Worm (Caenorhabditis elegans) whole organism, L2 larva: ENCODE results near the gene F28H7.7.

ENCODE experiments used
- C34F6.9 ChIP-seq: fragments of 150-350 bp; optimal IDR thresholded peaks from 2 replicates; lab custom pipeline; 2014; ENCODE audit warnings: missing biosample characterization, missing genetic modification characterization
- R02D3.7 ChIP-seq: fragments of 150-350 bp; optimal IDR thresholded peaks from 2 replicates; lab custom pipeline; 2014; ENCODE audit warnings: missing biosample characterization, missing genetic modification characterization
- Y55F3AM.14 ChIP-seq: fragments of 200-800 bp; sonication (Bioruptor generic); optimal IDR thresholded peaks from 2 replicates; lab custom pipeline; 2018; ENCODE audit warnings: mild to moderate bottlenecking, missing genetic modification characterization, missing compliant biosample characterization
- ZK546.5 ChIP-seq: sonication (generic microtip); optimal IDR thresholded peaks from 2 replicates; lab custom pipeline; 2017; ENCODE audit warnings: missing biosample characterization, missing genetic modification characterization
- alr-1 ChIP-seq: fragments of 150-350 bp; optimal IDR thresholded peaks from 2 replicates; lab custom pipeline; 2014; ENCODE audit warnings: missing biosample characterization, missing genetic modification characterization
- aly-2 ChIP-seq: fragments of 150-350 bp; optimal IDR thresholded peaks from 2 replicates; lab custom pipeline; 2014; ENCODE audit warnings: missing biosample characterization, missing genetic modification characterization
- ama-1 ChIP-seq: fragments of 150-350 bp; optimal IDR thresholded peaks from 2 replicates; lab custom pipeline; 2018; ENCODE audit warnings: inconsistent platforms
- blmp-1 ChIP-seq: sonication (generic microtip); optimal IDR thresholded peaks from 2 replicates; lab custom pipeline; 2017; ENCODE audit warnings: missing genetic modification characterization, mild to moderate bottlenecking, missing compliant biosample characterization, antibody characterized with exemption, moderate library complexity; ENCODE audit not compliant: insufficient read depth
- ceh-16 ChIP-seq: fragments of 150-350 bp; optimal IDR thresholded peaks from 2 replicates; lab custom pipeline; 2014; ENCODE audit warnings: missing biosample characterization, missing genetic modification characterization
- crh-2 ChIP-seq: sonication (generic microtip); optimal IDR thresholded peaks from 2 replicates; lab custom pipeline; 2017; ENCODE audit warnings: missing biosample characterization, missing genetic modification characterization
- dmd-4 ChIP-seq: sonication (generic microtip); optimal IDR thresholded peaks from 2 replicates; lab custom pipeline; 2017; ENCODE audit warnings: missing biosample characterization, missing genetic modification characterization
- egl-27 ChIP-seq: sonication (generic microtip); optimal IDR thresholded peaks from 3 replicates; lab custom pipeline; 2017; ENCODE audit warnings: missing biosample characterization, missing genetic modification reagents, missing genetic modification characterization
- elt-1 ChIP-seq: fragments of 150-350 bp; optimal IDR thresholded peaks from 2 replicates; lab custom pipeline; 2014; ENCODE audit warnings: missing biosample characterization, missing genetic modification characterization
- elt-3 ChIP-seq: sonication (generic microtip); optimal IDR thresholded peaks from 2 replicates; lab custom pipeline; 2017; ENCODE audit warnings: missing biosample characterization, missing genetic modification characterization
- fos-1 ChIP-seq: fragments of 150-350 bp; optimal IDR thresholded peaks from 2 replicates; lab custom pipeline; 2014; ENCODE audit warnings: missing biosample characterization, missing genetic modification characterization
- gmeb-1 ChIP-seq: fragments of 150-350 bp; optimal IDR thresholded peaks from 2 replicates; lab custom pipeline; 2014; ENCODE audit warnings: missing biosample characterization, missing genetic modification characterization
- lin-13 ChIP-seq: fragments of 150-350 bp; optimal IDR thresholded peaks from 2 replicates; lab custom pipeline; 2014; ENCODE audit warnings: missing biosample characterization, missing genetic modification reagents, missing genetic modification characterization
- lsy-2 ChIP-seq, 2 experiments: fragments of 150-350 bp in 1 of 2; sonication (generic microtip) in 1 of 2; optimal IDR thresholded peaks; 2 replicates each; lab custom pipeline; 2014 to 2017; ENCODE audit warnings: missing biosample characterization in 2 of 2, missing genetic modification characterization in 2 of 2
- mdl-1 ChIP-seq, 2 experiments: fragments of 150-350 bp in 1 of 2; sonication (generic microtip) in 1 of 2; optimal IDR thresholded peaks; 2 replicates each; lab custom pipeline; 2017; ENCODE audit warnings: missing biosample characterization in 2 of 2, missing genetic modification characterization in 2 of 2
- nhr-10 ChIP-seq: sonication (generic microtip); optimal IDR thresholded peaks from 2 replicates; lab custom pipeline; 2017; ENCODE audit warnings: missing biosample characterization, missing genetic modification characterization
- nhr-11 ChIP-seq: fragments of 150-350 bp; optimal IDR thresholded peaks from 2 replicates; lab custom pipeline; 2014; ENCODE audit warnings: missing biosample characterization, missing genetic modification characterization
- nhr-12 ChIP-seq: fragments of 150-350 bp; optimal IDR thresholded peaks from 2 replicates; lab custom pipeline; 2014; ENCODE audit warnings: missing biosample characterization, missing genetic modification characterization
- nhr-23 ChIP-seq: fragments of 150-350 bp; optimal IDR thresholded peaks from 2 replicates; lab custom pipeline; 2014; ENCODE audit warnings: missing biosample characterization, missing genetic modification reagents, missing genetic modification characterization
- nhr-25 ChIP-seq: fragments of 150-350 bp; sonication (generic microtip); optimal IDR thresholded peaks from 3 replicates; lab custom pipeline; 2014; ENCODE audit warnings: missing biosample characterization, missing genetic modification characterization
- nhr-6 ChIP-seq: fragments of 150-350 bp; optimal IDR thresholded peaks from 2 replicates; lab custom pipeline; 2014; ENCODE audit warnings: missing biosample characterization, missing genetic modification characterization
- nhr-77 ChIP-seq: fragments of 150-350 bp; optimal IDR thresholded peaks from 2 replicates; lab custom pipeline; 2014; ENCODE audit warnings: missing biosample characterization, missing genetic modification characterization
- skn-1 ChIP-seq: sonication (generic microtip); optimal IDR thresholded peaks from 2 replicates; lab custom pipeline; 2017; ENCODE audit warnings: missing biosample characterization, missing genetic modification characterization
- sma-9 ChIP-seq, 2 experiments: fragments of 150-350 bp in 1 of 2; sonication (generic microtip) in 1 of 2; optimal IDR thresholded peaks; 2 replicates each; lab custom pipeline; 2014 to 2016; ENCODE audit warnings: missing genetic modification characterization in 2 of 2, mild to moderate bottlenecking in 1 of 2, missing biosample characterization in 1 of 2, missing compliant biosample characterization in 1 of 2, missing genetic modification reagents in 1 of 2, moderate library complexity in 1 of 2
- unc-39 ChIP-seq: fragments of 150-350 bp; optimal IDR thresholded peaks from 2 replicates; lab custom pipeline; 2014; ENCODE audit warnings: missing biosample characterization, missing genetic modification characterization
- unc-55 ChIP-seq: fragments of 150-350 bp; sonication (generic microtip); optimal IDR thresholded peaks from 3 replicates; lab custom pipeline; 2014; ENCODE audit warnings: missing biosample characterization, missing genetic modification reagents, missing genetic modification characterization
- unc-62 ChIP-seq: fragments of 150-350 bp; optimal IDR thresholded peaks from 2 replicates; lab custom pipeline; 2014; ENCODE audit warnings: missing biosample characterization, missing genetic modification reagents, missing genetic modification characterization
- zag-1 ChIP-seq: fragments of 150-350 bp; optimal IDR thresholded peaks from 2 replicates; lab custom pipeline; 2014; ENCODE audit warnings: missing biosample characterization, missing genetic modification characterization
- ztf-11 ChIP-seq: sonication (generic microtip); optimal IDR thresholded peaks from 2 replicates; lab custom pipeline; 2017; ENCODE audit warnings: missing biosample characterization, missing genetic modification characterization
- ztf-4 ChIP-seq: fragments of 150-350 bp; optimal IDR thresholded peaks from 2 replicates; lab custom pipeline; 2014; ENCODE audit warnings: missing biosample characterization, missing genetic modification characterization

F28H7.7 gene

DNA sequence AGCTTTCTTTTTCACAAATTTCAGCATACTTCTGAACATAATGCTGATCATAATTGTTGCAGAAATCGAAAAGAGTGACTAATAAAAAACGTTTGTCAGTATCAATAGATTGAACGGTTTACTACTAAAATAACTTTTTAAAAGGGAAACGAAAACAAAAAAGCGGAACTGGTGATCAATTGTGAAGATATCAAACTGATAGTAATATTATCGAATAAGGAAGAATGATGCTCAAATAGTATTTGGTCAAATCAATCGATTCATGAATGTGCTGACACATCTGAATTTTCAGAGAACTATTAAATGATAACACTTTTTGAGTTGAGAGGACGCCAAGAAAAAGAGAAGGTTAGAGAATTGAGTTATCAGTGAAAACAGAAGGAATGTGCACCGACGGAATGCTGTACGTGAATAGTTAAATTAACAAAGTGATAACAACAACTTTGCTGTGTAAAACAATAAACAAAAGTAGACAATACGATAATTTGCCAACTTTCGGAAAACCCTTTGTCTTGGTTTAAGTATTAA lies 22.6 kb upstream of the F28H7.7 start, which contains the start of gene D1054.5:
Gene D1054.5, minus strand, starts transcription at position 51 of the 528 bp plus-strand sequence.
- no peak for TF ChIP-seq lin-13 (GFP tag; lab: Kevin White, UChicago)
- no peak for TF ChIP-seq ztf-4 (tag; lab: Kevin White, UChicago)
- TF ChIP-seq sma-9 (GFP tag; optimal IDR thresholded peaks at IDR 0.05; lab: Kevin White, UChicago), result peak; percentile 83
- TF ChIP-seq sma-9 (tag; optimal IDR thresholded peaks at IDR 0.05; lab: Kevin White, UChicago), result no peak
- TF ChIP-seq crh-2 (tag; lab: Kevin White, UChicago), result peak; percentile 45
- TF ChIP-seq gmeb-1, result peak; percentile 1
- TF ChIP-seq fos-1 (tag; lab: Kevin White, UChicago), result peak; percentile 92
- TF ChIP-seq nhr-25, result no peak
- TF ChIP-seq, all 48 proteins: peak for 4

DNA sequence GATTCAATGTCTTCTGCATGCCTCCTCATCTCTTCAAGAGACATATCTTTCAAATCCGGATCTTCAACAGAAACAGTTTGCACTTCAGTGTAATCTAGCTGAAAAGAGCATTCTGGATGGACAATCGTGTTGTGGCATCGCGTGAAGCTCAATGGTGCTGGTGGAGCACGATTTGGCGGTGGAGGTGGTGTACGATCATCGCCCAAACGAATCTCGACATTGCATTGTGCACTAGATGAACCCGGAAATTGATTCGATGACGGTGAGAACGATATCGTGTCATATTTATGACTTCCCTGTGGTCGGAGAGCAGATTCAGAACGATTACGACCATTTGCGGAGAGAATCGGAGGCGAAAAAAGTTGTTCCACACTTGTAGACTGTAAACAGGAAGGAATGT lies 19.3 kb upstream of the F28H7.7 start:
- TF ChIP-seq aly-2 (tag; lab: Kevin White, UChicago) (no peak), zag-1 (tag; lab: Kevin White, UChicago) (no peak), gmeb-1 (no peak), mdl-1 (tag; optimal IDR thresholded peaks at IDR 0.05; lab: Kevin White, UChicago) (no peak), nhr-10 (tag; lab: Kevin White, UChicago) (no peak), sma-9 (GFP tag; optimal IDR thresholded peaks at IDR 0.05; lab: Kevin White, UChicago) (no peak), sma-9 (tag; optimal IDR thresholded peaks at IDR 0.05; lab: Kevin White, UChicago) (no peak), unc-55 (GFP tag; lab: Kevin White, UChicago) (no peak), nhr-12 (tag; lab: Kevin White, UChicago) (no peak), ZK546.5 (tag; lab: Kevin White, UChicago) (no peak), nhr-23 (tag; lab: Kevin White, UChicago) (no peak)
- TF ChIP-seq, all 48 proteins: peak for 0

DNA sequence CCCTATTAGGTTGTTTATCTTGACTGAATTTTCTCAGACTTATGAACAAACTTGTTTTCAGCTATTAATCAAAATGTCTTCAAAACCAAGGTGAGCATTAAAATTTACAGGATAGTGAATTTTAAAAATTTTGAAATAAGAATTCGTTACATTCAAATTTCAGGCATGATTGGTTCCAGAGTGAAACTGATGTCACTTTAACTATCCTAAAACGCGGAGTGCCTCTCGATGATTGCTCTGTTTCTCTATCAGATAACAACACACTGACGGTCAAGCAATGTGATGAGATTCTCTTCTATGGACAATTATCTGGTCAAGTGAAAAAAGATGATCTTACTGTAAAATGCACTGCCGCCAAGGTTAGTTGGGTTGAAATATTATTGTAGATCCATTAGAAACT lies 17.4 kb upstream of the F28H7.7 start, which contains the start of gene D1054.3:
Gene D1054.3, plus strand, starts transcription at position 62 of the 400 bp plus-strand sequence.
- TF ChIP-seq nhr-6 (no peak), lsy-2 (tag; optimal IDR thresholded peaks at IDR 0.05; lab: Kevin White, UChicago) (no peak), fos-1 (tag; lab: Kevin White, UChicago) (no peak), Y55F3AM.14 (no peak), R02D3.7 (tag; lab: Kevin White, UChicago) (no peak), unc-62 (GFP tag; lab: Kevin White, UChicago) (no peak), mdl-1 (tag; optimal IDR thresholded peaks at IDR 0.05; lab: Kevin White, UChicago) (no peak), unc-39 (no peak), blmp-1 (no peak), ztf-11 (tag; lab: Kevin White, UChicago) (no peak), nhr-25 (no peak)
- TF ChIP-seq, all 48 proteins: peak for 0

DNA sequence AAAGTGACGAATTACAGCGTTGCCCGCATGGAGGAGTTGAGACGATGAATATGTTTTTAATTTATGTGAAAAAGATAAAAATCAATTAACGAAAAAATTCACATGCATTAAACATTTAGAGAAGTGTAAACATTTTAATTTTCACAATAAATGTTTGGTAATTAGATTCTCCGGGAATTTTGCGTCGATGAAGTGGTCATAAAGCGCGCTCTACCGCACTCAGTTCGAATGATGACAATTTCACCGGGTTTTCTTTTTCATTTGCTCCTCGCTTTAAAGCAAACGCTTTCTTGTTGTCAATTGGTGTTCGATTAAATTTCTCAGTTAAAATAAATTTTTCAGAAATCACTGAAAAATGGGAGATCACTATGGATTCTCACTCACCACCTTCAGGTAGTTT lies 16.1 kb upstream of the F28H7.7 start, which contains the start of the genes D1054.1 and pas-2:
Gene D1054.1, minus strand, starts transcription at position 192 of the 400 bp plus-strand sequence.
Gene pas-2, plus strand, starts transcription at position 343 of the 400 bp plus-strand sequence.
- TF ChIP-seq alr-1 (no peak), crh-2 (tag; lab: Kevin White, UChicago) (peak; percentile 24), lsy-2 (tag; optimal IDR thresholded peaks at IDR 0.05; lab: Kevin White, UChicago) (peak in 1 of 2 experiments; percentile 36), blmp-1 (no peak), skn-1 (tag; lab: Kevin White, UChicago) (peak; percentile 81), C34F6.9 (peak; percentile 50)
- TF ChIP-seq, all 48 proteins: peak for 4

DNA sequence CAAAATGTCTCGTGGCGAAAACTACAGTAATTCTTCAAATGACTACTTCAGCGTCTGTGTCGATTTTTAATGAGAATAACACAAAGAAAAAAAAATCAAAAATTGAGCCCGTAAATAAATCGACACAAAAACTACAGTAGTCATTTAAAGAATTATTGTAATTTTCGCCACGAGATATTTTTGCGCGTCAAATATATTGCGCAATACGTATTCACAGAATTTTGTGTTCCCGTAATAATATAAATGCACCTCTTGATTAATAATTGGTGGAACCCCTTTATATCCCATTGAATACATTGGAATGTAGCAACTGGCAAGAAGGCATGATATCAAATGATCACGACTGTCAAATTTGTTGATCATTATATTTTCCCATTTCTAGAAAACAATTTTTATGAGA lies 14.9 kb upstream of the F28H7.7 start:
- TF ChIP-seq unc-55 (GFP tag; lab: Kevin White, UChicago), result no peak
- TF ChIP-seq egl-27 (tag; lab: Kevin White, UChicago), result no peak
- TF ChIP-seq lsy-2 (tag; optimal IDR thresholded peaks at IDR 0.05; lab: Kevin White, UChicago), result no peak
- TF ChIP-seq ama-1, result no peak
- no peak for TF ChIP-seq blmp-1
- no peak for TF ChIP-seq ZK546.5 (tag; lab: Kevin White, UChicago)
- TF ChIP-seq nhr-11 (tag; lab: Kevin White, UChicago), result no peak
- TF ChIP-seq C34F6.9, result no peak
- TF ChIP-seq unc-62 (GFP tag; lab: Kevin White, UChicago), result no peak
- TF ChIP-seq elt-3 (tag; lab: Kevin White, UChicago), result no peak
- no peak for TF ChIP-seq Y55F3AM.14
- no peak for TF ChIP-seq alr-1
- no peak for TF ChIP-seq ceh-16 (tag; lab: Kevin White, UChicago)
- no peak for TF ChIP-seq dmd-4 (tag; lab: Kevin White, UChicago)
- no peak for TF ChIP-seq nhr-77 (tag; lab: Kevin White, UChicago)
- TF ChIP-seq nhr-12 (tag; lab: Kevin White, UChicago), result no peak
- TF ChIP-seq aly-2 (tag; lab: Kevin White, UChicago), result no peak
- TF ChIP-seq elt-1 (tag; lab: Kevin White, UChicago), result no peak
